Fruit fly (Drosophila melanogaster) whole organism, embryonic: ENCODE results near the gene CG31871.

ENCODE experiments used
- Adf1 ChIP-seq: fragments of 200-800 bp; sonication (Bioruptor generic); IDR thresholded peaks from 2 replicates; pipeline ENCODE4 v1.3.6; 2022; ENCODE audit warnings: missing biosample characterization, missing genetic modification characterization
- Aef1 ChIP-seq: fragments of 200-800 bp; sonication (Bioruptor generic); IDR thresholded peaks from 3 replicates; pipeline ENCODE4 v1.3.6; 2022; ENCODE audit warnings: missing biosample characterization, missing genetic modification characterization
- Asciz ChIP-seq: fragments of 200-800 bp; sonication (Bioruptor generic); optimal IDR thresholded peaks from 2 replicates; lab custom pipeline; 2017; ENCODE audit warnings: missing biosample characterization, mild to moderate bottlenecking, missing genetic modification characterization, missing genetic modification reagents
- Atf-2 ChIP-seq: fragments of 200-800 bp; sonication (Bioruptor generic); optimal IDR thresholded peaks from 2 replicates; lab custom pipeline; 2016; ENCODE audit warnings: missing biosample characterization, missing genetic modification characterization
- CG10565 ChIP-seq: fragments of 200-800 bp; sonication (Bioruptor generic); optimal IDR thresholded peaks from 3 replicates; lab custom pipeline; 2016; ENCODE audit warnings: missing biosample characterization, mild to moderate bottlenecking, missing genetic modification characterization
- CG14014 ChIP-seq: fragments of 200-800 bp; sonication (Bioruptor generic); IDR thresholded peaks from 2 replicates; pipeline ENCODE4 v1.3.6; 2022; ENCODE audit warnings: missing biosample characterization, missing genetic modification characterization
- CG14050 ChIP-seq: fragments of 200-800 bp; sonication (Bioruptor generic); IDR thresholded peaks from 3 replicates; pipeline ENCODE4 v1.3.6; 2022; ENCODE audit warnings: missing biosample characterization, missing genetic modification characterization
- CG17359 ChIP-seq: fragments of 200-800 bp; sonication (Bioruptor generic); optimal IDR thresholded peaks from 3 replicates; lab custom pipeline; 2018; ENCODE audit warnings: missing biosample characterization, mild to moderate bottlenecking, missing genetic modification characterization, moderate library complexity
- CG2120 ChIP-seq: fragments of 200-800 bp; sonication (Bioruptor generic); optimal IDR thresholded peaks from 3 replicates; lab custom pipeline; 2016; ENCODE audit warnings: missing biosample characterization, missing genetic modification characterization
- CG31441 ChIP-seq: fragments of 200-800 bp; sonication (Bioruptor generic); IDR thresholded peaks from 2 replicates; pipeline ENCODE4 v1.3.6; 2022; ENCODE audit warnings: missing biosample characterization, missing genetic modification characterization
- CG3995 ChIP-seq: fragments of 200-800 bp; sonication (Bioruptor generic); optimal IDR thresholded peaks from 3 replicates; lab custom pipeline; 2016; ENCODE audit warnings: missing biosample characterization, missing genetic modification characterization
- CG7556 ChIP-seq: fragments of 200-800 bp; sonication (Bioruptor generic); optimal IDR thresholded peaks from 2 replicates; lab custom pipeline; 2017; ENCODE audit warnings: missing biosample characterization, mild to moderate bottlenecking, missing genetic modification characterization
- CG8924 ChIP-seq: fragments of 200-800 bp; optimal IDR thresholded peaks from 3 replicates; lab custom pipeline; 2019; ENCODE audit warnings: missing biosample characterization, mild to moderate bottlenecking, missing genetic modification characterization, moderate library complexity
- Ets65A ChIP-seq: fragments of 200-800 bp; sonication (Bioruptor generic); peaks from one replicate; lab custom pipeline; 2016; ENCODE audit warnings: missing biosample characterization, missing genetic modification characterization
- H2.0 ChIP-seq: fragments of 200-800 bp; sonication (Bioruptor generic); IDR thresholded peaks from 2 replicates; pipeline ENCODE4 v1.3.6; 2022; ENCODE audit warnings: missing biosample characterization, missing genetic modification characterization
- Hand ChIP-seq: fragments of 200-800 bp; sonication (Bioruptor generic); optimal IDR thresholded peaks from 2 replicates; lab custom pipeline; 2017; ENCODE audit warnings: mild to moderate bottlenecking, missing biosample characterization, missing genetic modification reagents, missing genetic modification characterization
- Hr3 ChIP-seq: fragments of 200-800 bp; sonication (Bioruptor generic); optimal IDR thresholded peaks from 3 replicates; lab custom pipeline; 2016; ENCODE audit warnings: missing biosample characterization, missing genetic modification characterization
- Hr51 ChIP-seq, 2 experiments: fragments of 200-800 bp; sonication (Bioruptor generic); optimal IDR thresholded peaks; 2 replicates in 1 of 2; 3 replicates in 1 of 2; lab custom pipeline; 2016 to 2018; ENCODE audit warnings: missing biosample characterization in 2 of 2, missing genetic modification characterization in 2 of 2, mild to moderate bottlenecking in 1 of 2, moderate library complexity in 1 of 2
- Jarid2 ChIP-seq: fragments of 200-800 bp; sonication (Bioruptor generic); optimal IDR thresholded peaks from 3 replicates; lab custom pipeline; 2017; ENCODE audit warnings: mild to moderate bottlenecking, missing biosample characterization, missing genetic modification reagents, missing genetic modification characterization
- Meics ChIP-seq: fragments of 200-800 bp; sonication (Bioruptor generic); optimal IDR thresholded peaks from 2 replicates; lab custom pipeline; 2017; ENCODE audit warnings: missing biosample characterization, mild to moderate bottlenecking, missing genetic modification characterization
- NC2β ChIP-seq: fragments of 200-800 bp; sonication (Bioruptor generic); optimal IDR thresholded peaks from 2 replicates; lab custom pipeline; 2016; ENCODE audit warnings: missing biosample characterization, missing genetic modification characterization
- Oli ChIP-seq: fragments of 200-800 bp; sonication (Bioruptor generic); optimal IDR thresholded peaks from 2 replicates; lab custom pipeline; 2018; ENCODE audit warnings: missing biosample characterization, mild to moderate bottlenecking, missing genetic modification characterization, moderate library complexity
- Ravus ChIP-seq: fragments of 200-800 bp; sonication (Bioruptor generic); IDR thresholded peaks from 2 replicates; pipeline ENCODE4 v1.3.6; 2022; ENCODE audit warnings: missing biosample characterization, missing genetic modification characterization
- Rfx ChIP-seq: fragments of 200-800 bp; sonication (Bioruptor generic); IDR thresholded peaks from 2 replicates; pipeline ENCODE4 v1.3.6; 2022; ENCODE audit warnings: missing biosample characterization, missing genetic modification characterization
- Sox102F ChIP-seq: fragments of 200-800 bp; sonication (Bioruptor generic); optimal IDR thresholded peaks from 2 replicates; lab custom pipeline; 2018; ENCODE audit warnings: missing biosample characterization, mild to moderate bottlenecking, missing genetic modification characterization, moderate library complexity
- Sry-δ ChIP-seq: fragments of 200-800 bp; sonication (Bioruptor generic); optimal IDR thresholded peaks from 2 replicates; lab custom pipeline; 2016; ENCODE audit warnings: missing biosample characterization, missing genetic modification characterization
- Taf1 ChIP-seq: fragments of 200-800 bp; sonication (Bioruptor generic); IDR thresholded peaks from 2 replicates; pipeline ENCODE4 v1.3.6; 2022; ENCODE audit warnings: missing biosample characterization, missing genetic modification characterization
- abd-A ChIP-seq: fragments of 200-800 bp; sonication (Bioruptor generic); optimal IDR thresholded peaks from 3 replicates; lab custom pipeline; 2019; ENCODE audit warnings: missing biosample characterization, mild to moderate bottlenecking, missing genetic modification characterization, moderate library complexity
- bcd ChIP-seq: fragments of 200-800 bp; sonication (Bioruptor generic); optimal IDR thresholded peaks from 2 replicates; lab custom pipeline; 2017; ENCODE audit warnings: missing biosample characterization, mild to moderate bottlenecking, missing genetic modification characterization
- br ChIP-seq: fragments of >200 bp; optimal IDR thresholded peaks from 2 replicates; lab custom pipeline; 2017
- btn ChIP-seq: fragments of 200-800 bp; sonication (Bioruptor generic); optimal IDR thresholded peaks from 2 replicates; lab custom pipeline; 2016; ENCODE audit warnings: missing biosample characterization, missing genetic modification characterization
- chinmo ChIP-seq: fragments of 200-800 bp; sonication (Bioruptor generic); IDR thresholded peaks from 4 replicates; pipeline ENCODE4 v1.3.6; 2022; ENCODE audit warnings: missing biosample characterization, missing genetic modification characterization; ENCODE audit not compliant: partially characterized antibody
- cwo ChIP-seq: fragments of 200-800 bp; sonication (Bioruptor generic); optimal IDR thresholded peaks from 3 replicates; lab custom pipeline; 2017; ENCODE audit warnings: missing biosample characterization, missing genetic modification characterization, mild to moderate bottlenecking, moderate library complexity, missing genetic modification reagents
- esg ChIP-seq: fragments of 200-800 bp; sonication (Bioruptor generic); conservative IDR thresholded peaks from 2 replicates; pipeline ENCODE4 v1.3.6; 2022; ENCODE audit warnings: missing biosample characterization, missing genetic modification characterization
- fd96Cb ChIP-seq: fragments of 200-800 bp; sonication (Bioruptor generic); optimal IDR thresholded peaks from 2 replicates; lab custom pipeline; 2018; ENCODE audit warnings: missing biosample characterization, mild to moderate bottlenecking, missing genetic modification characterization, moderate library complexity
- kay ChIP-seq: fragments of 200-800 bp; sonication (Bioruptor generic); optimal IDR thresholded peaks from 2 replicates; lab custom pipeline; 2016; ENCODE audit warnings: missing biosample characterization, missing genetic modification characterization
- lab ChIP-seq: fragments of 200-800 bp; sonication (Bioruptor generic); optimal IDR thresholded peaks from 3 replicates; lab custom pipeline; 2017; ENCODE audit warnings: missing biosample characterization, missing genetic modification characterization, mild to moderate bottlenecking, moderate library complexity, missing genetic modification reagents
- lilli ChIP-seq: fragments of 200-800 bp; sonication (Bioruptor generic); optimal IDR thresholded peaks from 3 replicates; lab custom pipeline; 2016; ENCODE audit warnings: missing biosample characterization, missing genetic modification characterization
- nmo ChIP-seq: fragments of 200-800 bp; sonication (Bioruptor generic); optimal IDR thresholded peaks from 2 replicates; lab custom pipeline; 2018; ENCODE audit warnings: missing biosample characterization, mild to moderate bottlenecking, missing genetic modification characterization, moderate library complexity
- nom ChIP-seq: fragments of 200-800 bp; sonication (Bioruptor generic); optimal IDR thresholded peaks from 2 replicates; lab custom pipeline; 2017; ENCODE audit warnings: missing biosample characterization, missing genetic modification characterization, mild to moderate bottlenecking, moderate library complexity, missing genetic modification reagents
- odd ChIP-seq: fragments of 200-800 bp; sonication (Bioruptor generic); optimal IDR thresholded peaks from 2 replicates; lab custom pipeline; 2017; ENCODE audit warnings: missing biosample characterization, mild to moderate bottlenecking, missing genetic modification characterization
- pan ChIP-seq, 4 experiments: fragments of >200 bp in 3 of 4; fragments of 200-800 bp in 1 of 4; sonication (Bioruptor generic) in 1 of 4; optimal IDR thresholded peaks in 3 of 4; IDR thresholded peaks in 1 of 4; 2 replicates each; pipeline versions ENCODE4 v1.3.6 to Lab custom; 2017 to 2022; ENCODE audit warnings: missing biosample characterization in 2 of 4, missing genetic modification characterization in 2 of 4, mixed read lengths in 1 of 4
- prd ChIP-seq, 3 experiments: fragments of >200 bp in 2 of 3; fragments of 200-800 bp in 1 of 3; sonication (Bioruptor generic) in 1 of 3; optimal IDR thresholded peaks in 2 of 3; IDR thresholded peaks in 1 of 3; 2 replicates in 2 of 3; 3 replicates in 1 of 3; pipeline versions ENCODE4 v1.3.6 to Lab custom; 2017 to 2022; ENCODE audit warnings: missing biosample characterization in 1 of 3, missing genetic modification characterization in 1 of 3
- ro ChIP-seq: fragments of 200-800 bp; sonication (Bioruptor generic); IDR thresholded peaks from 2 replicates; pipeline ENCODE4 v1.3.6; 2022; ENCODE audit warnings: missing biosample characterization, missing genetic modification characterization
- shn ChIP-seq: fragments of 200-800 bp; sonication (Bioruptor generic); optimal IDR thresholded peaks from 3 replicates; lab custom pipeline; 2016; ENCODE audit warnings: missing biosample characterization, missing genetic modification characterization
- zfh2 ChIP-seq: fragments of 200-800 bp; sonication (Bioruptor generic); optimal IDR thresholded peaks from 2 replicates; lab custom pipeline; 2016; ENCODE audit warnings: missing biosample characterization, missing genetic modification characterization

The CG31871 gene

DNA sequence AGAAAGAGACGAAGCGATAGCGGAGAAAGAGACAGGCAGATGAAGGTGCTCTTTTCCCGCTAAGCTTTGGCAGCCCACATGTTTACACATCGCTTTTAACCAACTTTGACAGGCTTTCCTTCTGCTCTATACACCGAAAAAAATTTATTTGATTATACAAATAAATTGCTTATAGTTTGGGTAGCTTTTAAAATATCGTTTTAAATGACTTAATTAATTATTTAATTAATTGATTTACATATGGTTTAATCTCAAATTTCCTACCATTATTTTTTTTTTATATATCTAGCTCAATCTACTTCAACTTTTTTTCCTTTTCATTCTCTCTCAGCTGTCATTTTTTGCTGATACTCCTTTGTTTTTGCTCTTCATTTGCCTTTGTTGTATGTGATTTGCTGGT is 11.1 kb downstream of the CG31871 start:
- TF ChIP-seq nom (GFP tag; lab: Kevin White, UChicago) (peak; percentile 17), CG8924 (tag; lab: Kevin White, UChicago) (no peak), chinmo (GFP tag; lab: Robert Waterston, UW) (no peak), btn (no peak), zfh2 (GFP tag; lab: Kevin White, UChicago) (no peak), Sry-δ (GFP tag; lab: Kevin White, UChicago) (no peak), CG7556 (GFP tag; lab: Kevin White, UChicago) (no peak), Jarid2 (GFP tag; lab: Kevin White, UChicago) (no peak)

DNA sequence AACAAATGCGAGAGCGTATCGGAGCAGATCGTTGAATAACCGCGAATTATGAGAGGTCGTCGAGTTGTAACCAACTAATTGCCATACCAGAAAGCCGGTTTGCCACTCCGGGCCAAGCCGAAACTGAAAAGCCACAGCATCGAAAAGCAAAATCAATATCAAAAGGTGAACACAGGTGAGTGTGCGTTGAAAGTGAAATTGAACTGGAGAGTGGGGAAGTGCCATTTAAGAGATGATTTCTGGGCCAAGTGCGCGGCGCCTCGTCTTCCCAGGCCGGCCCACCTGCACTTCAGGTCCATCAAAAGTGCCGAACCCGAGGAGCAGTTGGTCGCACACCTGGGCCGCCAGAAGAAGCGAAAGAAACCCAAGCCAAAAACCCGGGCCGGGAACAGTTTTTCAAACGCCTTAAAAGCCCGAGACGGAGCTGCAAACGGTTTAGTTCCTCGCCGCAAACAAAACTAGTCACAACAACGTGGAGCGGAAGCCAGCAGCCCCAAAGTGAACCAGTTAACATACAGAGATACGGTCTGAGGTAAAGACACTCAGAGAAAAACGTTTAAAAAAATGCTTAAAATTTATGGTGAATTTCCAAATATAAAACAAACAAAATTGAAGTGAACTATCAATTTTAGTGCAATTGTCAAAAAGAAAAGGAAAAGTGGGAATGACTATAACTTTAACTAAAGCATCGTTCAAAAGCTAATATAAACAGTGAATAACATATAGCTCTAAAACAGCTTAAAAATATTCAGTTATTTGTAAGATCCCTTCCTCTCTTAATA is 15.2 kb downstream of the CG31871 start, which contains the start of gene CG17104:
CG17104 (plus strand) TSS at position 266 of the 782 bp plus-strand sequence.
- TF ChIP-seq Oli (tag; lab: Kevin White, UChicago) = peak; percentile 49
- TF ChIP-seq CG14014 = 0 out of 2 replicates have a peak, but pooled peaks have one; percentile 8
- TF ChIP-seq H2.0 = 0 out of 2 replicates have a peak, but pooled peaks have one; percentile 14
- TF ChIP-seq CG31441 = 0 out of 2 replicates have a peak, but pooled peaks have one; percentile 13
- TF ChIP-seq Sox102F = peak; percentile 55
- TF ChIP-seq br (lab: Kevin White, UChicago) = no peak
- TF ChIP-seq Ets65A = no peak
- TF ChIP-seq Asciz (GFP tag; lab: Kevin White, UChicago) = peak; percentile 17
- peak; percentile 1 for TF ChIP-seq CG17359 (tag; lab: Kevin White, UChicago)
- TF ChIP-seq Hr51 (GFP tag; optimal IDR thresholded peaks at IDR 0.05; lab: Kevin White, UChicago) = peak in 1 of 2 experiments; percentile 51
- TF ChIP-seq abd-A (tag; lab: Kevin White, UChicago) = no peak
- TF ChIP-seq lilli = peak; percentile 16
- no peak for TF ChIP-seq fd96Cb (tag; lab: Kevin White, UChicago)
- TF ChIP-seq cwo (GFP tag; lab: Kevin White, UChicago) = peak; percentile 7
- TF ChIP-seq shn (GFP tag; lab: Kevin White, UChicago) = no peak
- TF ChIP-seq Meics (GFP tag; lab: Kevin White, UChicago) = peak; percentile 36
- TF ChIP-seq Rfx = peak; percentile 45; the same call in 1 of the 2 replicates
- TF ChIP-seq esg (GFP tag; lab: Robert Waterston, UW) = 0 out of 2 replicates have a peak, but pooled peaks have one; percentile 18
- TF ChIP-seq Ravus (GFP tag; lab: Robert Waterston, UW) = no peak
- TF ChIP-seq NC2β = no peak
- peak; percentile 62 for TF ChIP-seq CG2120 (GFP tag; lab: Kevin White, UChicago)
- no peak for TF ChIP-seq Hr3 (GFP tag; lab: Kevin White, UChicago)
- TF ChIP-seq pan (optimal IDR thresholded peaks at IDR 0.05; lab: Kevin White, UChicago) = no peak
- peak in 1 of 2 experiments; percentile 32 for TF ChIP-seq pan (GFP tag; optimal IDR thresholded peaks at IDR 0.05 in 1 of 2, IDR thresholded peaks at IDR 0.05 in 1 of 2)
- no peak for TF ChIP-seq Atf-2 (GFP tag; lab: Kevin White, UChicago)
- no peak for TF ChIP-seq ro
- peak; percentile 35; the same call in 1 of the 3 replicates for TF ChIP-seq Aef1 (GFP tag; lab: Robert Waterston, UW)
- peak; percentile 31; the same call in 1 of the 3 replicates for TF ChIP-seq CG14050 (GFP tag; lab: Robert Waterston, UW)
- peak; percentile 4 for TF ChIP-seq bcd (GFP tag; lab: Kevin White, UChicago)
- TF ChIP-seq Adf1 (GFP tag; lab: Robert Waterston, UW) = no peak
- peak; percentile 33; the same call in 1 of the 2 replicates for TF ChIP-seq Taf1
- TF ChIP-seq prd (optimal IDR thresholded peaks at IDR 0.05; lab: Kevin White, UChicago) = no peak
- TF ChIP-seq prd (GFP tag; IDR thresholded peaks at IDR 0.05; lab: Robert Waterston, UW) = peak; percentile 23; the same call in 1 of the 3 replicates
- no peak for TF ChIP-seq CG3995 (GFP tag; lab: Kevin White, UChicago)
- TF ChIP-seq nmo (GFP tag; lab: Kevin White, UChicago) = no peak
- TF ChIP-seq Hand (GFP tag; lab: Kevin White, UChicago) = no peak
- no peak for TF ChIP-seq kay (GFP tag; lab: Kevin White, UChicago)
- TF ChIP-seq lab (GFP tag; lab: Kevin White, UChicago) = peak; percentile 32
- TF ChIP-seq odd (GFP tag; lab: Kevin White, UChicago) = peak; percentile 7
- no peak for TF ChIP-seq CG10565
